Worm (Caenorhabditis elegans): ENCODE results near the gene gtf-2E1.

gtf-2E1 gene

ce11 chrIV:17278363-17278762 lies 23.3 kb downstream of the gtf-2E1 start (continued):
- TF ChIP-seq npax-4 (tag; optimal IDR thresholded peaks at IDR 0.05) (no peak), ceh-30 (tag; optimal IDR thresholded peaks at IDR 0.05) (peak; percentile 6), che-1 (tag; optimal IDR thresholded peaks at IDR 0.05) (peak; percentile 71), C08G9.2 (tag; optimal IDR thresholded peaks at IDR 0.05) (peak; percentile 56), hlh-13 (GFP tag; optimal IDR thresholded peaks at IDR 0.05) (no peak), ceh-9 (tag; optimal IDR thresholded peaks at IDR 0.05) (no peak), pat-9 (tag; optimal IDR thresholded peaks at IDR 0.05) (peak; percentile 81), K02D7.2 (tag; optimal IDR thresholded peaks at IDR 0.05) (peak; percentile 36), K09A11.1 (tag; optimal IDR thresholded peaks at IDR 0.05; ENCODE audit: insufficient read depth) (peak; percentile 78), fax-1 (tag; optimal IDR thresholded peaks at IDR 0.05) (peak; percentile 30), unc-86 (tag; optimal IDR thresholded peaks at IDR 0.05) (peak; percentile 92), fkh-10 (GFP tag; optimal IDR thresholded peaks at IDR 0.05) (no peak), nfya-1 (tag; optimal IDR thresholded peaks at IDR 0.05) (peak; percentile 94), hlh-8 (tag; optimal IDR thresholded peaks at IDR 0.05) (peak; percentile 42), ttx-3 (tag; optimal IDR thresholded peaks at IDR 0.05) (peak; percentile 47), madf-2 (tag; optimal IDR thresholded peaks at IDR 0.05) (peak; percentile 54)

ce11 chrIV:17278861-17279591 lies 23.9 kb downstream of the gtf-2E1 start, which contains the start of gene hsp-1:
TSS of gene hsp-1 (plus strand) at chrIV:17278959.
- TF ChIP-seq fkh-6 (tag; optimal IDR thresholded peaks at IDR 0.05) (no peak), hlh-30 (tag; optimal IDR thresholded peaks at IDR 0.05; ENCODE audit: insufficient read depth) (no peak), unc-42 (tag; optimal IDR thresholded peaks at IDR 0.05) (no peak), fkh-10 (GFP tag; optimal IDR thresholded peaks at IDR 0.05) (no peak), unc-3 (GFP tag; conservative IDR thresholded peaks at IDR 0.05) (no peak), unc-3 (tag; optimal IDR thresholded peaks at IDR 0.05) (no peak), npax-4 (tag; optimal IDR thresholded peaks at IDR 0.05) (no peak), ceh-18 (tag; optimal IDR thresholded peaks at IDR 0.05) (no peak), elt-2 (tag; optimal IDR thresholded peaks at IDR 0.05) (no peak), nhr-11 (tag; optimal IDR thresholded peaks at IDR 0.05) (no peak), fax-1 (tag; optimal IDR thresholded peaks at IDR 0.05) (no peak), hlh-13 (GFP tag; optimal IDR thresholded peaks at IDR 0.05) (no peak), nhr-232 (tag; optimal IDR thresholded peaks at IDR 0.05) (no peak), hlh-8 (tag; optimal IDR thresholded peaks at IDR 0.05) (no peak), ttx-3 (tag; optimal IDR thresholded peaks at IDR 0.05) (no peak), ama-1 (optimal IDR thresholded peaks at IDR 0.05) (no peak), ztf-16 (tag; optimal IDR thresholded peaks at IDR 0.05) (no peak), hlh-6 (tag; optimal IDR thresholded peaks at IDR 0.05) (no peak)

- TF ChIP-seq madf-2 (tag; optimal IDR thresholded peaks at IDR 0.05) = no peak
- no peak for TF ChIP-seq unc-86 (tag; optimal IDR thresholded peaks at IDR 0.05)
- no peak for TF ChIP-seq tbx-2 (tag; optimal IDR thresholded peaks at IDR 0.05)
- TF ChIP-seq ceh-24 (tag; optimal IDR thresholded peaks at IDR 0.05) = no peak
- no peak for TF ChIP-seq elt-2 (tag; optimal IDR thresholded peaks at IDR 0.05)
- TF ChIP-seq odd-2 (tag; optimal IDR thresholded peaks at IDR 0.05) = no peak
- TF ChIP-seq T23F11.4 (GFP tag; optimal IDR thresholded peaks at IDR 0.05) = no peak
- no peak for TF ChIP-seq pha-2 (tag; optimal IDR thresholded peaks at IDR 0.05)
- TF ChIP-seq ama-1 (optimal IDR thresholded peaks at IDR 0.05) = no peak
- no peak for TF ChIP-seq pax-1 (tag; optimal IDR thresholded peaks at IDR 0.05)
- no peak for TF ChIP-seq C08G9.2 (tag; optimal IDR thresholded peaks at IDR 0.05)
- no peak for TF ChIP-seq elt-4 (tag; optimal IDR thresholded peaks at IDR 0.05)
- no peak for TF ChIP-seq ttx-3 (tag; optimal IDR thresholded peaks at IDR 0.05)
- TF ChIP-seq rnt-1 (tag; optimal IDR thresholded peaks at IDR 0.05) = no peak
- no peak for TF ChIP-seq fax-1 (tag; optimal IDR thresholded peaks at IDR 0.05)
- no peak for TF ChIP-seq unc-3 (GFP tag; conservative IDR thresholded peaks at IDR 0.05)
- TF ChIP-seq unc-3 (tag; optimal IDR thresholded peaks at IDR 0.05) = no peak
- TF ChIP-seq syd-9 (tag; optimal IDR thresholded peaks at IDR 0.05) = no peak
- TF ChIP-seq ceh-14 (tag; optimal IDR thresholded peaks at IDR 0.05) = no peak
- no peak for TF ChIP-seq pag-3 (tag; optimal IDR thresholded peaks at IDR 0.05; ENCODE audit: borderline replicate concordance)
Observed at ce11 chrIV:17279592-17280440, 24.7 kb downstream of the gtf-2E1 start.

Data from whole organism, late embryonic.